Fruit fly (Drosophila melanogaster) whole organism, wandering third instar larva: Measurements from ENCODE around the gene Sar1.
A peak's percentile ranks its signal among the peaks of the same experiment; 100 is the strongest.

ENCODE experiments used
- Abd-B ChIP-seq: fragments of >200 bp; optimal IDR thresholded peaks from 2 replicates; lab custom pipeline; 2017; ENCODE audit warnings: missing biosample characterization, missing genetic modification characterization
- CG32264 ChIP-seq: fragments of 200-800 bp; sonication (Bioruptor generic); optimal IDR thresholded peaks from 2 replicates; lab custom pipeline; 2016; ENCODE audit warnings: missing biosample characterization, missing genetic modification characterization
- CG9705 ChIP-seq: fragments of 200-800 bp; sonication (Bioruptor generic); optimal IDR thresholded peaks from 2 replicates; lab custom pipeline; 2018; ENCODE audit warnings: missing biosample characterization, mild to moderate bottlenecking, missing genetic modification characterization
- CrebA ChIP-seq: fragments of 200-800 bp; sonication (Bioruptor generic); optimal IDR thresholded peaks from 2 replicates; lab custom pipeline; 2016; ENCODE audit warnings: missing biosample characterization, mild to moderate bottlenecking, missing genetic modification characterization, borderline replicate concordance
- Dfd ChIP-seq: fragments of >200 bp; optimal IDR thresholded peaks from 2 replicates; lab custom pipeline; 2017; ENCODE audit warnings: missing biosample characterization, missing genetic modification characterization
- Dif ChIP-seq: fragments of 200-275, 200-300 bp; sonication (Bioruptor generic); optimal IDR thresholded peaks from 2 replicates; lab custom pipeline; 2018; ENCODE audit warnings: missing biosample characterization, missing genetic modification characterization; ENCODE audit not compliant: partially characterized antibody
- GATAd ChIP-seq: sonication (Bioruptor generic); optimal IDR thresholded peaks from 2 replicates; lab custom pipeline; 2016; ENCODE audit warnings: missing biosample characterization, missing genetic modification characterization
- HLH106 ChIP-seq: fragments of 200-800 bp; optimal IDR thresholded peaks from 3 replicates; lab custom pipeline; 2019; ENCODE audit warnings: missing biosample characterization, mild to moderate bottlenecking, missing genetic modification characterization, moderate library complexity
- Hnf4 ChIP-seq: fragments of 200-800 bp; sonication (Bioruptor generic); optimal IDR thresholded peaks from 2 replicates; lab custom pipeline; 2016; ENCODE audit warnings: missing biosample characterization, mild to moderate bottlenecking, missing genetic modification characterization
- Hr78 ChIP-seq: fragments of >200 bp; optimal IDR thresholded peaks from 2 replicates; lab custom pipeline; 2017; ENCODE audit warnings: missing biosample characterization, missing genetic modification characterization
- Jra ChIP-seq: sonication (Bioruptor generic); optimal IDR thresholded peaks from 2 replicates; lab custom pipeline; 2016; ENCODE audit warnings: missing biosample characterization, missing genetic modification characterization
- Mio ChIP-seq: sonication (Bioruptor generic); optimal IDR thresholded peaks from 2 replicates; lab custom pipeline; 2016; ENCODE audit warnings: missing biosample characterization, missing genetic modification characterization
- Myc ChIP-seq: fragments of >200 bp; optimal IDR thresholded peaks from 2 replicates; lab custom pipeline; 2017
- OdsH ChIP-seq: fragments of 200-800 bp; sonication (Bioruptor generic); optimal IDR thresholded peaks from 2 replicates; lab custom pipeline; 2016; ENCODE audit warnings: missing biosample characterization, mild to moderate bottlenecking, missing genetic modification characterization
- Sp1 ChIP-seq: fragments of 200-800 bp; sonication (Bioruptor generic); optimal IDR thresholded peaks from 3 replicates; lab custom pipeline; 2019; ENCODE audit warnings: missing biosample characterization, mild to moderate bottlenecking, missing genetic modification characterization, moderate library complexity
- Vsx2 ChIP-seq: fragments of 200-300, 225-300 bp; sonication (Bioruptor generic); optimal IDR thresholded peaks from 2 replicates; lab custom pipeline; 2018; ENCODE audit warnings: missing biosample characterization, missing genetic modification characterization; ENCODE audit not compliant: partially characterized antibody
- br ChIP-seq: fragments of 200-800 bp; sonication (Bioruptor generic); optimal IDR thresholded peaks from 2 replicates; lab custom pipeline; 2016; ENCODE audit warnings: missing biosample characterization, missing genetic modification characterization
- brk ChIP-seq: fragments of 200-800 bp; sonication (Bioruptor generic); optimal IDR thresholded peaks from 2 replicates; lab custom pipeline; 2016; ENCODE audit warnings: missing biosample characterization, mild to moderate bottlenecking, missing genetic modification characterization
- dl ChIP-seq, 2 experiments: fragments of 175-275, 200-275 bp in 1 of 2; fragments of 200-275 bp in 1 of 2; sonication (Bioruptor generic); optimal IDR thresholded peaks; lab custom pipeline; 2018; ENCODE audit warnings: mild to moderate bottlenecking in 2 of 2, missing biosample characterization in 2 of 2, missing genetic modification characterization in 2 of 2, moderate library complexity in 2 of 2; ENCODE audit not compliant: partially characterized antibody in 2 of 2, insufficient read depth in 1 of 2
- dsf ChIP-seq: sonication (Bioruptor generic); optimal IDR thresholded peaks from 2 replicates; lab custom pipeline; 2016; ENCODE audit warnings: missing biosample characterization, missing genetic modification characterization, borderline replicate concordance
- foxo ChIP-seq, 2 experiments: fragments of 200-800 bp; sonication (Bioruptor generic); optimal IDR thresholded peaks; 2 replicates in 1 of 2; 3 replicates in 1 of 2; lab custom pipeline; 2016 to 2017; ENCODE audit warnings: missing biosample characterization in 2 of 2, missing genetic modification characterization in 2 of 2
- h ChIP-seq: fragments of 200-800 bp; sonication (Bioruptor generic); optimal IDR thresholded peaks from 3 replicates; lab custom pipeline; 2016; ENCODE audit warnings: missing biosample characterization, mild to moderate bottlenecking, missing genetic modification characterization
- jim ChIP-seq: fragments of 175-275, 200-325 bp; sonication (Bioruptor generic); optimal IDR thresholded peaks from 2 replicates; lab custom pipeline; 2016; ENCODE audit warnings: missing biosample characterization, mild to moderate bottlenecking, missing genetic modification characterization
- pan ChIP-seq: fragments of >200 bp; optimal IDR thresholded peaks from 2 replicates; lab custom pipeline; 2017
- psq ChIP-seq: fragments of 200-800 bp; sonication (Bioruptor generic); optimal IDR thresholded peaks from 3 replicates; lab custom pipeline; 2017; ENCODE audit warnings: missing biosample characterization, mild to moderate bottlenecking, missing genetic modification characterization, moderate library complexity
- rgr ChIP-seq: fragments of 200-800 bp; sonication (Bioruptor generic); optimal IDR thresholded peaks from 3 replicates; lab custom pipeline; 2016; ENCODE audit warnings: missing biosample characterization, mild to moderate bottlenecking, missing genetic modification characterization
- tai ChIP-seq: sonication (Bioruptor generic); optimal IDR thresholded peaks from 2 replicates; lab custom pipeline; 2016; ENCODE audit warnings: missing biosample characterization, missing genetic modification characterization
- usp ChIP-seq: fragments of >200 bp; optimal IDR thresholded peaks from 2 replicates; lab custom pipeline; 2017; ENCODE audit warnings: missing biosample characterization, missing genetic modification characterization
- woc ChIP-seq: sonication (Bioruptor generic); optimal IDR thresholded peaks from 2 replicates; lab custom pipeline; 2016; ENCODE audit warnings: missing biosample characterization, mild to moderate bottlenecking, missing genetic modification characterization

Gene Sar1

DNA sequence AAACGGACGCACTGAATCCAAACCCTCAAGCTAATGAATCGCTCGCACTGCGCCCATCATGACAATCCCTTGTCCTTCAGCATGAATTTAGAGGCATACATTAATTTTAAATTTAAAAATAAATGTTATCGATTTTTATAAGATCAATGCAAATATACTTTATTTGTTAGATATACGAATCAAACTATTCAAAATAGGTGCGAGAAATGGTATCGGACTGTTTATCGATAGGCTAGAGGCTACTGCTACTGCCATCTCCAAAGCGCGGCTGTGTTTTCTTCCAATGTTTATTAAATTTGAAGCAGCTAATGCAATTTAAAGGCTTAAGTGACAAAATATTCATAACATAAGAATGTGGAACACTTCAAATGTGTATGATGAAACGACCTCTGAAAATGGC is 24.6 kb downstream of the Sar1 start, which contains the start of gene CG43342:
CG43342 (plus strand) TSS at position 264 of the 400 bp plus-strand sequence.
- TF ChIP-seq usp (GFP tag; lab: Kevin White, UChicago) (no peak), Dif (GFP tag; lab: Kevin White, UChicago) (no peak), foxo (GFP tag; optimal IDR thresholded peaks at IDR 0.05; lab: Kevin White, UChicago) (no peak), rgr (GFP tag; lab: Kevin White, UChicago) (no peak), tai (GFP tag; lab: Kevin White, UChicago) (no peak), Hnf4 (GFP tag; lab: Kevin White, UChicago) (no peak), OdsH (GFP tag; lab: Kevin White, UChicago) (no peak), Vsx2 (GFP tag; lab: Kevin White, UChicago) (no peak), pan (lab: Kevin White, UChicago) (no peak), dl (GFP tag; optimal IDR thresholded peaks at IDR 0.05; lab: Kevin White, UChicago; ENCODE audit: insufficient read depth in 1 of 2, partially characterized antibody in 2 of 2) (no peak), Abd-B (no peak), CrebA (GFP tag; lab: Kevin White, UChicago) (no peak), Dfd (GFP tag; lab: Kevin White, UChicago) (no peak), GATAd (GFP tag; lab: Kevin White, UChicago) (no peak), dsf (no peak)
- TF ChIP-seq, all 38 proteins: peak for 0

DNA sequence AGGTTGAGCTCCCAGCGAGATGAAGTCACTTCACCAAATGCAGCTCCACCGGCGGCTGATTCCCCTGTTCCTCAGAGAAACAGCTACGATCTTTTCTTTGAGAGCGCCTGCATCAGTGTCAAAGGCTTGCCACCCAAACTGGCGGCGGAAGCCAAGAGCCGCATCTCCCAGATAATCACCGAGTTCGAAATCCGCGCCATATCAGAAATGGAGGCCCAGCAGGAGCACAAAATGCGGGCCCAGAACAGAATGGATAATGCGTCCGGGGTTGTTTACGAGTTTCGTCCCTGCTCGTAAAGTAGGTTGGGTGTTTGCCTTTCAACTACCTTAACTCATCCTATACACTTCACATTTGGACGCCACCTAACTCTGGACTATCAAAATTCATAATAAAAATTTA is 25.2 kb downstream of the Sar1 start, which contains the start of gene Gpdh3:
Gpdh3 (plus strand) TSS at position 301 of the 400 bp plus-strand sequence.
- TF ChIP-seq jim (GFP tag; lab: Kevin White, UChicago) (no peak), rgr (GFP tag; lab: Kevin White, UChicago) (no peak), Mio (GFP tag; lab: Kevin White, UChicago) (no peak), Abd-B (no peak), usp (GFP tag; lab: Kevin White, UChicago) (no peak), OdsH (GFP tag; lab: Kevin White, UChicago) (no peak), brk (GFP tag; lab: Kevin White, UChicago) (no peak), CG9705 (GFP tag; lab: Kevin White, UChicago) (no peak), Hr78 (GFP tag; lab: Kevin White, UChicago) (no peak), tai (GFP tag; lab: Kevin White, UChicago) (no peak), foxo (GFP tag; optimal IDR thresholded peaks at IDR 0.05; lab: Kevin White, UChicago) (no peak), dl (GFP tag; optimal IDR thresholded peaks at IDR 0.05; lab: Kevin White, UChicago; ENCODE audit: insufficient read depth in 1 of 2, partially characterized antibody in 2 of 2) (no peak), pan (lab: Kevin White, UChicago) (no peak), CG32264 (GFP tag; lab: Kevin White, UChicago) (no peak), HLH106 (no peak), Jra (GFP tag; lab: Kevin White, UChicago) (no peak), Dfd (GFP tag; lab: Kevin White, UChicago) (no peak), Vsx2 (GFP tag; lab: Kevin White, UChicago) (no peak), Myc (lab: Kevin White, UChicago) (no peak)
- TF ChIP-seq, all 38 proteins: peak for 0

DNA sequence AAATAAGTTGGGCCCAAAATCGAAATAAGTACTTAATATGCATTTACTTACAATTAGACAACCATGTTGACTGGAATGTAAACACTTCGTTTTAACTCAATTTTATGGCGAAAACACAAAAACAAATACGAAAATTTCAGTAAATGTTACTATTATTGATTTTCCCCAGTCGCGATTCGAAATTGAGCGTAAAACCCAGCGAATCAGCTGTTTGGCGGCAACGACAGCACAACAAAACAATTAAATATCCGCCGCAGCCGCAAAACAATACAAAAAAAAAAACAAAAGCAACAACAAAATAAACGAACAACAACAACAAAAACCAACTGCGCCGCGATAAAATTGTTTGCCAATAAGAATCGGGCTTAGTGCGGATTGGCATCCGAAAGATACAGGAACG is 33.1 kb downstream of the Sar1 start, which contains the start of the genes CAH8 and CG7059:
CAH8 (minus strand) TSS at position 101 of the 400 bp plus-strand sequence.
CG7059 (plus strand) TSS at position 167 of the 400 bp plus-strand sequence.
- TF ChIP-seq Hnf4 (GFP tag; lab: Kevin White, UChicago): no peak
- no peak for TF ChIP-seq dl (GFP tag; optimal IDR thresholded peaks at IDR 0.05; lab: Kevin White, UChicago; ENCODE audit: insufficient read depth in 1 of 2, partially characterized antibody in 2 of 2)
- TF ChIP-seq Abd-B: no peak
- no peak for TF ChIP-seq br
- no peak for TF ChIP-seq Sp1 (GFP tag; lab: Kevin White, UChicago)
- TF ChIP-seq HLH106: no peak
- no peak for TF ChIP-seq pan (lab: Kevin White, UChicago)
- no peak for TF ChIP-seq psq (GFP tag; lab: Kevin White, UChicago)
- TF ChIP-seq OdsH (GFP tag; lab: Kevin White, UChicago): no peak
- TF ChIP-seq Jra (GFP tag; lab: Kevin White, UChicago): no peak
- no peak for TF ChIP-seq Hr78 (GFP tag; lab: Kevin White, UChicago)
- no peak for TF ChIP-seq h (GFP tag; lab: Kevin White, UChicago)
- no peak for TF ChIP-seq woc (GFP tag; lab: Kevin White, UChicago)
- TF ChIP-seq Mio (GFP tag; lab: Kevin White, UChicago): no peak
- no peak for TF ChIP-seq CG32264 (GFP tag; lab: Kevin White, UChicago)

DNA sequence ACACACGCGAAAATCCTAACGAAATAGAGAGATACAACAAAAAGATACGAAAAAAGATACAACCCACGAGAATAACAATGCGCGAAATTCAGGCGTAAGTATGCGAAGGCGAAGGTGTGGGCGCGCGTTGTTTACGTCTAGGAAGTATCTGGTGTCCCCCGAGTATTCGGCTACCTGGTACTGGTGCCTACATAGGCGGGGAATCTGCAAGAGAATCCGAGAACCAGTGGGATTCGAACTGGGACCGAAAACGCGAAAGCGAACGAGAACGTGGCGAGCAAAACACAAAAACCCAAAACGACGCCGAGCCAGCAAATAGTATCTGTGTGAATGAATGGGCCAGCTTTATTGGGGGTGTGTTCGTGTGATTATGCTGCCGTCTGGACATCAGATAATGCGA is 33.6 kb downstream of the Sar1 start:
- TF ChIP-seq psq (GFP tag; lab: Kevin White, UChicago) (peak; percentile 45), HLH106 (no peak)
